Fruit fly (Drosophila melanogaster) whole organism, pupa: ENCODE data around the gene CG2972.

Source experiments
- CG13204 ChIP-seq: fragments of 200-800 bp; sonication (Bioruptor generic); optimal IDR thresholded peaks from 2 replicates; lab custom pipeline; 2018; ENCODE audit warnings: missing biosample characterization, mild to moderate bottlenecking, missing genetic modification characterization, moderate library complexity
- CG17806 ChIP-seq: fragments of 200-800 bp; sonication (Bioruptor generic); optimal IDR thresholded peaks from 2 replicates; lab custom pipeline; 2018; ENCODE audit warnings: missing biosample characterization, mild to moderate bottlenecking, missing genetic modification characterization, moderate library complexity
- CG34367 ChIP-seq: fragments of 200-800 bp; sonication (Bioruptor generic); optimal IDR thresholded peaks from 2 replicates; lab custom pipeline; 2018; ENCODE audit warnings: missing biosample characterization, mild to moderate bottlenecking, missing genetic modification characterization
- EcR ChIP-seq: fragments of 200-800 bp; sonication (Bioruptor generic); optimal IDR thresholded peaks from 3 replicates; lab custom pipeline; 2019; ENCODE audit warnings: missing biosample characterization, missing genetic modification characterization, mild to moderate bottlenecking, moderate library complexity, missing genetic modification reagents
- Ets98B ChIP-seq: fragments of 200-800 bp; sonication (Bioruptor generic); IDR thresholded peaks from 2 replicates; pipeline ENCODE4 v1.3.6; 2022; ENCODE audit warnings: missing biosample characterization, missing genetic modification characterization
- Pif1A ChIP-seq: fragments of 200-800 bp; sonication (Bioruptor generic); optimal IDR thresholded peaks from 3 replicates; lab custom pipeline; 2016; ENCODE audit warnings: missing biosample characterization, missing genetic modification characterization
- fd96Ca ChIP-seq: fragments of 200-800 bp; sonication (Bioruptor generic); IDR thresholded peaks from 3 replicates; pipeline ENCODE4 v1.3.6; 2022; ENCODE audit warnings: missing biosample characterization, missing genetic modification characterization

- TF ChIP-seq fd96Ca (GFP tag; lab: Robert Waterston, UW) (no peak), Pif1A (no peak), CG17806 (no peak), CG13204 (GFP tag; lab: Kevin White, UChicago) (no peak), EcR (peak; percentile 93), CG34367 (no peak), Ets98B (GFP tag; lab: Robert Waterston, UW) (no peak)
These were observed 11.4 kb upstream of the CG2972 start for dm6 chrX:10071516-10071915.
